Worm (Caenorhabditis elegans) whole organism, L4 larva: ENCODE measurements around the gene pole-2.

ENCODE experiments used
- R02D3.7 ChIP-seq: fragments of 150-350 bp; sonication (generic microtip); optimal IDR thresholded peaks from 3 replicates; lab custom pipeline; 2014; ENCODE audit warnings: missing biosample characterization, missing genetic modification characterization
- T20F7.1 ChIP-seq: fragments of 200-800 bp; sonication (Bioruptor generic); optimal IDR thresholded peaks from 2 replicates; lab custom pipeline; 2018; ENCODE audit warnings: mild to moderate bottlenecking, missing genetic modification characterization, missing compliant biosample characterization
- Y48G9A.11 ChIP-seq: fragments of 200-800 bp; sonication (Bioruptor generic); IDR thresholded peaks from 2 replicates; pipeline ENCODE4 v1.3.6; 2022; ENCODE audit warnings: missing genetic modification reagents, missing genetic modification characterization, missing compliant biosample characterization
- Y75B8A.6 ChIP-seq: fragments of 200-800 bp; sonication (Bioruptor generic); IDR thresholded peaks from 2 replicates; pipeline ENCODE4 v1.3.6; 2022; ENCODE audit warnings: missing genetic modification reagents, missing genetic modification characterization, missing compliant biosample characterization
- ama-1 ChIP-seq: fragments of 150-350 bp; optimal IDR thresholded peaks from 2 replicates; lab custom pipeline; 2014; ENCODE audit warnings: inconsistent platforms, mixed read lengths
- arid-1 ChIP-seq: fragments of 200-800 bp; sonication (Bioruptor generic); conservative IDR thresholded peaks from 2 replicates; pipeline ENCODE4 v1.3.6; 2022; ENCODE audit warnings: missing genetic modification reagents, missing genetic modification characterization, missing compliant biosample characterization
- ceh-20 ChIP-seq: fragments of 200-800 bp; sonication (Bioruptor generic); IDR thresholded peaks from 2 replicates; pipeline ENCODE4 v1.3.6; 2022; ENCODE audit warnings: missing genetic modification reagents, missing genetic modification characterization, missing compliant biosample characterization
- ceh-28 ChIP-seq: fragments of 150-350 bp; optimal IDR thresholded peaks from 2 replicates; lab custom pipeline; 2014; ENCODE audit warnings: missing biosample characterization, missing genetic modification reagents, missing genetic modification characterization
- ceh-44 ChIP-seq: fragments of 200-800 bp; sonication (Bioruptor generic); IDR thresholded peaks from 2 replicates; pipeline ENCODE4 v1.3.6; 2022; ENCODE audit warnings: missing genetic modification reagents, missing genetic modification characterization, missing compliant biosample characterization
- ceh-62 ChIP-seq: sonication (generic microtip); optimal IDR thresholded peaks from 2 replicates; lab custom pipeline; 2017; ENCODE audit warnings: missing biosample characterization, missing genetic modification characterization
- ces-1 ChIP-seq: fragments of 150-350 bp; sonication (generic microtip); optimal IDR thresholded peaks from 4 replicates; lab custom pipeline; 2014; ENCODE audit warnings: missing biosample characterization, missing genetic modification reagents, missing genetic modification characterization
- daf-16 ChIP-seq, 3 experiments: sonication (generic microtip); optimal IDR thresholded peaks; 2 replicates each; lab custom pipeline; 2016 to 2017; ENCODE audit warnings: missing genetic modification characterization in 3 of 3, missing genetic modification reagents in 3 of 3, mild to moderate bottlenecking in 2 of 3, missing compliant biosample characterization in 2 of 3, missing biosample characterization in 1 of 3, moderate library complexity in 1 of 3
- daf-19 ChIP-seq: fragments of 200-800 bp; sonication (Bioruptor generic); conservative IDR thresholded peaks from 2 replicates; pipeline ENCODE4 v1.3.6; 2022; ENCODE audit warnings: missing genetic modification characterization, missing compliant biosample characterization
- daf-8 ChIP-seq: fragments of 200-800 bp; sonication (Bioruptor generic); IDR thresholded peaks from 2 replicates; pipeline ENCODE4 v1.3.6; 2022; ENCODE audit warnings: missing genetic modification characterization, missing compliant biosample characterization
- dmd-6 ChIP-seq: fragments of 200-800 bp; sonication (Bioruptor generic); IDR thresholded peaks from 2 replicates; pipeline ENCODE4 v1.3.6; 2022; ENCODE audit warnings: missing genetic modification reagents, missing genetic modification characterization, missing compliant biosample characterization
- duxl-1 ChIP-seq: sonication (generic microtip); optimal IDR thresholded peaks from 2 replicates; lab custom pipeline; 2016; ENCODE audit warnings: mild to moderate bottlenecking, missing genetic modification characterization, moderate library complexity, missing compliant biosample characterization; ENCODE audit not compliant: poor library complexity
- dve-1 ChIP-seq: sonication (generic microtip); optimal IDR thresholded peaks from 2 replicates; lab custom pipeline; 2017; ENCODE audit warnings: antibody characterized with exemption, mild to moderate bottlenecking, missing genetic modification characterization, missing compliant biosample characterization; ENCODE audit not compliant: insufficient read depth
- hif-1 ChIP-seq, 2 experiments: sonication (generic microtip); optimal IDR thresholded peaks; 2 replicates each; lab custom pipeline; 2016 to 2017; ENCODE audit warnings: missing compliant biosample characterization in 2 of 2, missing genetic modification characterization in 2 of 2, missing genetic modification reagents in 2 of 2, missing genotype in 2 of 2, mild to moderate bottlenecking in 1 of 2
- hlh-30 ChIP-seq: sonication (generic microtip); optimal IDR thresholded peaks from 2 replicates; lab custom pipeline; 2017; ENCODE audit warnings: antibody characterized with exemption, mild to moderate bottlenecking, missing genetic modification characterization, missing compliant biosample characterization; ENCODE audit not compliant: insufficient read depth
- lin-1 ChIP-seq: fragments of 200-800 bp; sonication (Bioruptor generic); IDR thresholded peaks from 2 replicates; pipeline ENCODE4 v1.3.6; 2022; ENCODE audit warnings: missing genetic modification reagents, missing genetic modification characterization, missing compliant biosample characterization
- lin-13 ChIP-seq: fragments of 150-350 bp; optimal IDR thresholded peaks from 2 replicates; lab custom pipeline; 2014; ENCODE audit warnings: missing biosample characterization, missing genetic modification reagents, missing genetic modification characterization
- lin-39 ChIP-seq: fragments of 150-350 bp; optimal IDR thresholded peaks from 2 replicates; lab custom pipeline; 2014; ENCODE audit warnings: missing biosample characterization, missing genetic modification reagents, missing genetic modification characterization
- lir-3 ChIP-seq: sonication (generic microtip); optimal IDR thresholded peaks from 2 replicates; lab custom pipeline; 2016; ENCODE audit warnings: mild to moderate bottlenecking, missing genetic modification characterization, missing compliant biosample characterization
- lsy-2 ChIP-seq, 2 experiments: fragments of 150-350 bp in 1 of 2; sonication (generic microtip) in 1 of 2; optimal IDR thresholded peaks; 2 replicates each; lab custom pipeline; 2014 to 2017; ENCODE audit warnings: missing biosample characterization in 2 of 2, missing genetic modification characterization in 2 of 2
- madf-5 ChIP-seq, 2 experiments: fragments of 200-800 bp; sonication (Bioruptor generic); IDR thresholded peaks; 2 replicates each; pipeline ENCODE4 v1.3.6; 2022; ENCODE audit warnings: missing compliant biosample characterization in 2 of 2, missing genetic modification characterization in 2 of 2
- nhr-102 ChIP-seq: sonication (generic microtip); optimal IDR thresholded peaks from 2 replicates; lab custom pipeline; 2016; ENCODE audit warnings: mild to moderate bottlenecking, missing genetic modification characterization, moderate library complexity, missing compliant biosample characterization
- nhr-25 ChIP-seq: sonication (generic microtip); optimal IDR thresholded peaks from 2 replicates; lab custom pipeline; 2017; ENCODE audit warnings: missing genetic modification characterization, mild to moderate bottlenecking, missing compliant biosample characterization, antibody characterized with exemption, moderate library complexity, borderline replicate concordance; ENCODE audit not compliant: insufficient read depth
- nhr-42 ChIP-seq: fragments of 200-800 bp; sonication (Bioruptor generic); IDR thresholded peaks from 2 replicates; pipeline ENCODE4 v1.3.6; 2022; ENCODE audit warnings: missing genetic modification characterization, missing compliant biosample characterization
- nhr-48 ChIP-seq: sonication (generic microtip); optimal IDR thresholded peaks from 2 replicates; lab custom pipeline; 2016; ENCODE audit warnings: mild to moderate bottlenecking, missing genetic modification characterization, missing compliant biosample characterization
- nhr-76 ChIP-seq: fragments of 150-350 bp; optimal IDR thresholded peaks from 2 replicates; lab custom pipeline; 2014; ENCODE audit warnings: missing biosample characterization, missing genetic modification characterization
- nhr-77 ChIP-seq: fragments of 150-350 bp; optimal IDR thresholded peaks from 2 replicates; lab custom pipeline; 2014; ENCODE audit warnings: missing biosample characterization, missing genetic modification characterization
- php-3 ChIP-seq: fragments of 200-800 bp; sonication (Bioruptor generic); IDR thresholded peaks from 2 replicates; pipeline ENCODE4 v1.3.6; 2022; ENCODE audit warnings: missing genetic modification reagents, missing genetic modification characterization, missing compliant biosample characterization
- set-16 ChIP-seq: fragments of 200-800 bp; sonication (Bioruptor generic); IDR thresholded peaks from 2 replicates; pipeline ENCODE4 v1.3.6; 2022; ENCODE audit warnings: missing genetic modification reagents, missing genetic modification characterization, missing compliant biosample characterization
- skn-1 ChIP-seq: fragments of 150-350 bp; optimal IDR thresholded peaks from 2 replicates; lab custom pipeline; 2014; ENCODE audit warnings: missing biosample characterization, missing genetic modification characterization
- tag-97 ChIP-seq: fragments of 200-800 bp; sonication (Bioruptor generic); IDR thresholded peaks from 2 replicates; pipeline ENCODE4 v1.3.6; 2022; ENCODE audit warnings: missing genetic modification characterization, missing compliant biosample characterization
- unc-62 ChIP-seq, 3 experiments: fragments of 150-350 bp in 1 of 3; sonication (generic microtip); optimal IDR thresholded peaks in 2 of 3; peaks in 1 of 3; 1 replicate in 1 of 3; 2 replicates in 2 of 3; lab custom pipeline; 2014 to 2017; ENCODE audit warnings: missing biosample characterization in 3 of 3, missing genetic modification characterization in 3 of 3, missing genetic modification reagents in 3 of 3, missing genotype in 1 of 3
- zag-1 ChIP-seq: fragments of 150-350 bp; optimal IDR thresholded peaks from 2 replicates; lab custom pipeline; 2014; ENCODE audit warnings: missing biosample characterization, missing genetic modification characterization

Gene pole-2

DNA sequence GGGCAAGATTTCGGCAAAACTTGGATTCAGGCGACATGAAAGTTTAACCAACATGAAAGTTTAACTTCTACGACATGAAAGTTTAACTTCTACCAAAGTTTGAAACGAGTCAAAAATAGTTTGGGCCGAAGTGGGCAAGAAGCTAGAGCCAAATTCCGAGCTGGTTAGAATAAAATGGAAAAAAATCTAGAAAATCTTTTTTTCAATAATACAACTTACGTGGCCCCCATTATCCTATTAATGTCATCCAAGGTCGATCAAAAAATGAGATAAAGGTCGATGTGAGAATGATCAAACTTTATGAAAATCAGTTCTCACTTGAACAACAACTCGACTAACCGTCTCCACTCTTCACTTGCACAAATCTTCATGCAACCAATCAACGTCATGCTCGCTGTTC, 9.1 kb downstream of the pole-2 start, which contains the start of gene F08B4.8:
Gene F08B4.8, plus strand, starts transcription at position 301 of the 400 bp plus-strand sequence.
- TF ChIP-seq lin-39, result no peak
- TF ChIP-seq ces-1 (GFP tag; lab: Kevin White, UChicago), result no peak

DNA sequence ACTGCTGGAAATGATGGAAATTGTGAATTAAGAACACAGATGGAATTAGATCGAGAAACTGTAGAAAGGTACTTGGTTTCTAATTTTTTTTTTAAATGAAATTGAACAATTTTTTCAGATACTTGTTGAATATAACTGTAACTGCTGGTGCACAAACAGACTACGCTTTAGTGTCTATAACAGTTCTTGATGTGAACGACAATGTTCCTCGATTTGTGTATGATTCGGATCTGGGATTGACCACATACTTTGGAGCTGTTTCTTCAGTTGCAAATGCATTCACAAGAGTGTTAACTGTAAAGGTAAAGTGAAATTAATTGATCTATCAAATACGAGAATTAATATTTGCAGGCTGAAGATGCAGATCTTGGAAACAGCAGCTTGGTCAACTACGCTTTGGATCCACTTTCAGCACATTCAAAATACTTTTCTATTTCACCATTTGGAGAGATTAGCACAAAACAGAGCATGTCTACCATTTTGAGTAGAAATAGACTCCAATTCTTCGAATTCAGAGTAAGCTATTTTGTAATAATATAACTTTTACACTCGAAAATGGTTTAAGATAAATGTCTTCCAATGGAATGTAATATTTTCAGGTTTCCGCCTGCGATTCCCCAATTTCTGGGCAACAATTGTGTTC, 12.6 kb downstream of the pole-2 start:
- TF ChIP-seq daf-19 (GFP tag; lab: Robert Waterston, UW), result no peak
- no peak for TF ChIP-seq nhr-102 (tag; lab: Kevin White, UChicago)
- no peak for TF ChIP-seq dmd-6 (GFP tag; lab: Robert Waterston, UW)
- TF ChIP-seq unc-62 (GFP tag; optimal IDR thresholded peaks at IDR 0.05 in 1 of 2; lab: Kevin White, UChicago), result peak in 1 of 2 experiments; percentile 93
- TF ChIP-seq unc-62 (tag; optimal IDR thresholded peaks at IDR 0.05; lab: Kevin White, UChicago), result no peak
- TF ChIP-seq nhr-77, result no peak
- no peak for TF ChIP-seq set-16
- no peak for TF ChIP-seq hif-1 (tag; optimal IDR thresholded peaks at IDR 0.05; lab: Kevin White, UChicago)
- TF ChIP-seq duxl-1, result no peak

DNA sequence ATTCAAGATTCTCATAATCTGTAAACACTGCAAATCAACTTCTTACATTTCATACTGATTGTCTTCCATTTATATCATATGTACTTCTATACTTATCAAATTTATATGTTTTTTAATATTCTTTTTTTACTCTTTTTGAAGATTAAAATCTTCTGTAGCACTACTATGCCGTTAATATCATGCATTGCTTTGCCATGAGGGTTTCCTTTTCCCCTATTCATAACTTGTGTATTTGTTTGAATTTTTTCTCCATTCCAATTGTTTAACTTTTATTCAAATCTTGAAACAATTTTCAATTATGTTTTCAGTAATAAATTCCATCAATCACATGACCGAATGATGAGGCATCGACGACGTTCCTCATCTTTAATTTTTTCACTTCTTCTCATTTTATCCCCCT, 17.8 kb downstream of the pole-2 start, which contains the start of gene cdh-5:
Gene cdh-5, plus strand, starts transcription at position 301 of the 400 bp plus-strand sequence.
- no peak for TF ChIP-seq ama-1 (lab: Kevin White, UChicago)
- TF ChIP-seq nhr-77, result no peak
- TF ChIP-seq ceh-62, result no peak
- TF ChIP-seq ceh-20 (GFP tag; lab: Robert Waterston, UW), result no peak
- TF ChIP-seq zag-1 (tag; lab: Kevin White, UChicago), result no peak
- no peak for TF ChIP-seq ceh-28
- no peak for TF ChIP-seq lir-3 (tag; lab: Kevin White, UChicago)
- no peak for TF ChIP-seq madf-5 (GFP tag; IDR thresholded peaks at IDR 0.05; lab: Robert Waterston, UW)
- no peak for TF ChIP-seq lin-39
- TF ChIP-seq daf-8, result no peak
- TF ChIP-seq nhr-76 (tag; lab: Kevin White, UChicago), result no peak
- TF ChIP-seq tag-97 (GFP tag; lab: Robert Waterston, UW), result no peak
- TF ChIP-seq arid-1 (GFP tag; lab: Robert Waterston, UW), result no peak
- no peak for TF ChIP-seq lin-1 (GFP tag; lab: Robert Waterston, UW)
- no peak for TF ChIP-seq hlh-30 (tag; lab: Kevin White, UChicago)
- no peak for TF ChIP-seq ceh-44 (GFP tag; lab: Robert Waterston, UW)
- TF ChIP-seq daf-16 (GFP tag; optimal IDR thresholded peaks at IDR 0.05; lab: Kevin White, UChicago), result no peak
- no peak for TF ChIP-seq daf-16 (tag; optimal IDR thresholded peaks at IDR 0.05; lab: Kevin White, UChicago)

DNA sequence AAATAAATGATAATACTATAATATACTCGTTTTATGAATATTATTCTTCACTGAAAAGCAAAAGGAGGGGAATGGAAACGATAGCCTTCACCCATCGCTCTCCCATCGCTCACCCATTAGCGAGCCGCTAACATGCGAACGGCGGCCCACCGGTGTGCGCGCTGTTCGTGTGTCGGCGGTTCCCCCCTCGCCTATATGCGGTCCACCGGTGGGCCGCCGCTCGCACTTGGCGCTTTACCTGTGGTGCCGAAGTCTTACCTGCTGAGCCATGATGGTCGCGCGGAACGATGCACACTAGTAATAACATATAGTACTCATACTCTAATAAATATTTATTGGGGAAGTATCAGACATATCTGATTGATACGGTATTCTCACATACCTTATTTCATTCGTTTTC, 19.3 kb downstream of the pole-2 start:
- TF ChIP-seq Y48G9A.11 (GFP tag; lab: Robert Waterston, UW), result peak; percentile 57
- TF ChIP-seq set-16, result peak; percentile 92; the same call in 1 of the 2 replicates

DNA sequence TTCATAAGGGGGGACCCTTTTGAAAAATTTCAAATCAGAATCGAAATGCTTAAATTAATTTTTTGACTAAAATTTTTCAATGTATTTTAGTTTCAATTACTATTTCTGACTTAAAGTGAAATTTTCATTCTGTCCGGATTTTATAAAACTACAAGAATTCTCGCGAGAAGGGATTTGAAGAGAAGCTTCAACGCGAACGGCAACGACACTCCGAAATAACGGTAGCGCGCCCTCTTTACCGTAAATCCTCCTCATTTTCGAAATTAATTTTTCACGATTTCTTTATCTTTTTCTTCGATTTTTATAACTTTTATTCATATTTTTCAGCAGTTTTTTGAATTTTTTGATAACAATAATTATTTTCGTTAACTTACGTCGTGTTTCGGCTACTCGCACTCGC, 20.6 kb downstream of the pole-2 start:
- TF ChIP-seq Y48G9A.11 (GFP tag; lab: Robert Waterston, UW) (peak; percentile 99), R02D3.7 (tag; lab: Kevin White, UChicago) (peak; percentile 47), T20F7.1 (GFP tag; lab: Kevin White, UChicago) (peak; percentile 89), nhr-48 (tag; lab: Kevin White, UChicago) (no peak)

DNA sequence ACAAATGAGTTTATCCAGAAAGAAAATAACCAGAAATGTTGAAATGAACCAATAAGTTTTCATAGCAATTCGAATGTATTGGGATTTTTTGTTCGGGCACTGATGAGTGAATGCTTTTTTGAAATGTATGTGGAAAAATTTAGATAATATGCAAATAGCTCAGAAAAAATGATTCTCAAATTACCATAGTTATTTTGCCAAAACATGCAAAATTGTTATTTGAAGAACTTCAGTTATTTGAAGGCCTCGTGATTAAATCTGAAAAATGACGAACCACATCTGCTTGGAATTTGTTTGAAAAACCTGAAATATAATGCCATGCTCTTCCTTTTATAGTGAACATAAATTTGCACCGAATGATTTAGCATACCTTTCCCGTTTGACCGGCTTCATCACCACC, 28.3 kb downstream of the pole-2 start, which contains the start of gene C49C8.6:
Gene C49C8.6, minus strand, starts transcription at position 101 of the 400 bp plus-strand sequence.
- TF ChIP-seq php-3 (GFP tag; lab: Robert Waterston, UW) (no peak), nhr-25 (tag; lab: Kevin White, UChicago) (no peak), lsy-2 (tag; optimal IDR thresholded peaks at IDR 0.05; lab: Kevin White, UChicago) (no peak), dve-1 (tag; lab: Kevin White, UChicago) (no peak), Y75B8A.6 (GFP tag; lab: Robert Waterston, UW) (no peak), lin-13 (GFP tag; lab: Kevin White, UChicago) (no peak), ama-1 (lab: Kevin White, UChicago) (no peak), nhr-42 (GFP tag; lab: Robert Waterston, UW) (no peak), skn-1 (tag; lab: Kevin White, UChicago) (no peak), T20F7.1 (GFP tag; lab: Kevin White, UChicago) (no peak), ceh-28 (no peak)
